Worm (Caenorhabditis elegans) whole organism, L3 larva: ENCODE measurements around the gene dhs-21.

ENCODE experiments used
- R02D3.7 ChIP-seq: fragments of 150-350 bp; optimal IDR thresholded peaks from 2 replicates; lab custom pipeline; 2014; ENCODE audit warnings: missing biosample characterization, missing genetic modification characterization
- ZK546.5 ChIP-seq: sonication (generic microtip); optimal IDR thresholded peaks from 2 replicates; lab custom pipeline; 2017; ENCODE audit warnings: missing biosample characterization, missing genetic modification characterization
- ceh-9 ChIP-seq: sonication (generic microtip); optimal IDR thresholded peaks from 2 replicates; lab custom pipeline; 2018; ENCODE audit warnings: missing biosample characterization, missing genetic modification characterization
- daf-12 ChIP-seq: fragments of 150-350 bp; optimal IDR thresholded peaks from 2 replicates; lab custom pipeline; 2014; ENCODE audit warnings: missing biosample characterization, missing genetic modification reagents, missing genetic modification characterization
- elt-1 ChIP-seq: fragments of 150-350 bp; optimal IDR thresholded peaks from 2 replicates; lab custom pipeline; 2014; ENCODE audit warnings: missing biosample characterization, missing genetic modification characterization
- jun-1 ChIP-seq: fragments of 150-350 bp; optimal IDR thresholded peaks from 2 replicates; lab custom pipeline; 2014; ENCODE audit warnings: missing biosample characterization, missing genetic modification reagents, missing genetic modification characterization
- mml-1 ChIP-seq: fragments of 150-350 bp; sonication (generic microtip); optimal IDR thresholded peaks from 3 replicates; lab custom pipeline; 2014; ENCODE audit warnings: missing biosample characterization, missing genetic modification characterization
- nhr-23 ChIP-seq: fragments of 150-350 bp; optimal IDR thresholded peaks from 2 replicates; lab custom pipeline; 2014; ENCODE audit warnings: missing biosample characterization, missing genetic modification reagents, missing genetic modification characterization
- nhr-28 ChIP-seq: fragments of 150-350 bp; optimal IDR thresholded peaks from 2 replicates; lab custom pipeline; 2014; ENCODE audit warnings: missing biosample characterization, missing genetic modification characterization
- nhr-43 ChIP-seq: sonication (generic microtip); optimal IDR thresholded peaks from 2 replicates; lab custom pipeline; 2016; ENCODE audit warnings: mild to moderate bottlenecking, missing genetic modification characterization, missing compliant biosample characterization; ENCODE audit not compliant: poor library complexity, severe bottlenecking
- nhr-67 ChIP-seq: fragments of 150-350 bp; optimal IDR thresholded peaks from 2 replicates; lab custom pipeline; 2014; ENCODE audit warnings: missing biosample characterization, missing genetic modification characterization
- nhr-76 ChIP-seq: fragments of 150-350 bp; sonication (generic microtip); optimal IDR thresholded peaks from 5 replicates; lab custom pipeline; 2014; ENCODE audit warnings: missing biosample characterization, missing genetic modification characterization
- sea-2 ChIP-seq: fragments of 150-350 bp; sonication (generic microtip); optimal IDR thresholded peaks from 4 replicates; lab custom pipeline; 2014; ENCODE audit warnings: missing biosample characterization, missing genetic modification reagents, missing genetic modification characterization
- zag-1 ChIP-seq: fragments of 150-350 bp; optimal IDR thresholded peaks from 2 replicates; lab custom pipeline; 2014; ENCODE audit warnings: missing biosample characterization, missing genetic modification characterization

Gene dhs-21

ce11 chrV:12683205-12683604 is 50.2 kb downstream of the dhs-21 start:
- TF ChIP-seq nhr-67 (tag; lab: Kevin White, UChicago) (no peak), mml-1 (tag; lab: Kevin White, UChicago) (no peak), nhr-28 (tag; lab: Kevin White, UChicago) (no peak), elt-1 (no peak), ZK546.5 (tag; lab: Kevin White, UChicago) (no peak), zag-1 (no peak), daf-12 (tag; lab: Kevin White, UChicago) (no peak), jun-1 (no peak), sea-2 (GFP tag; lab: Kevin White, UChicago) (no peak), nhr-76 (no peak), nhr-23 (no peak), nhr-43 (tag; lab: Kevin White, UChicago) (no peak), ceh-9 (no peak), R02D3.7 (tag; lab: Kevin White, UChicago) (no peak)
